Worm (Caenorhabditis elegans): Measurements from ENCODE around the gene hpo-40.

The hpo-40 gene

ce11 chrV:10204863-10205338 lies 7.8 kb upstream of the hpo-40 start, which contains the start of the genes ZK856.19 and ZK856.11:
ZK856.19 (minus strand) TSS chrV:10204913.
ZK856.11 (minus strand) TSS chrV:10204938.
- peak; percentile 62 for TF ChIP-seq lsy-2 (tag; optimal IDR thresholded peaks at IDR 0.05)
- TF ChIP-seq sem-2 (GFP tag; optimal IDR thresholded peaks at IDR 0.05), result no peak
- peak; percentile 65 for TF ChIP-seq unc-120 (tag; optimal IDR thresholded peaks at IDR 0.05; ENCODE audit: poor library complexity, severe bottlenecking)
- peak; percentile 37 for TF ChIP-seq pha-4 (tag; optimal IDR thresholded peaks at IDR 0.05)

ce11 chrV:10205483-10205882 lies 7.2 kb upstream of the hpo-40 start, which contains the start of gene ZK856.16:
ZK856.16 (minus strand) TSS chrV:10205583.
- TF ChIP-seq unc-39 (tag; optimal IDR thresholded peaks at IDR 0.05) (no peak), nhr-28 (tag; optimal IDR thresholded peaks at IDR 0.05) (no peak), tbx-8 (GFP tag; optimal IDR thresholded peaks at IDR 0.05) (no peak), cnd-1 (tag; optimal IDR thresholded peaks at IDR 0.05) (no peak), sptf-1 (tag; optimal IDR thresholded peaks at IDR 0.05) (no peak), ceh-83 (GFP tag; optimal IDR thresholded peaks at IDR 0.05) (no peak), M03D4.4 (tag; optimal IDR thresholded peaks at IDR 0.05) (no peak), flh-1 (GFP tag; optimal IDR thresholded peaks at IDR 0.05) (no peak), unc-62 (GFP tag; optimal IDR thresholded peaks at IDR 0.05) (no peak), elt-3 (tag; optimal IDR thresholded peaks at IDR 0.05) (no peak), nhr-76 (tag; optimal IDR thresholded peaks at IDR 0.05) (no peak)

- TF ChIP-seq unc-120 (tag; optimal IDR thresholded peaks at IDR 0.05; ENCODE audit: poor library complexity, severe bottlenecking), result no peak
- TF ChIP-seq unc-62 (GFP tag; optimal IDR thresholded peaks at IDR 0.05), result no peak
- no peak for TF ChIP-seq cnd-1 (tag; optimal IDR thresholded peaks at IDR 0.05)
Measured at ce11 chrV:10206502-10206901, 6.2 kb upstream of the hpo-40 start, which contains the start of gene rpc-25. rpc-25 (minus strand) TSS chrV:10206602.

ce11 chrV:10210244-10210643 lies 2.5 kb upstream of the hpo-40 start, which contains the start of gene tftc-3:
tftc-3 (minus strand) TSS chrV:10210344.
- TF ChIP-seq nhr-237 (tag; optimal IDR thresholded peaks at IDR 0.05) (no peak), zip-8 (tag; optimal IDR thresholded peaks at IDR 0.05) (no peak), ceh-39 (tag; optimal IDR thresholded peaks at IDR 0.05) (no peak), tbx-8 (GFP tag; optimal IDR thresholded peaks at IDR 0.05) (no peak), sem-2 (GFP tag; optimal IDR thresholded peaks at IDR 0.05) (no peak), mls-2 (tag; optimal IDR thresholded peaks at IDR 0.05) (no peak), lsy-2 (tag; optimal IDR thresholded peaks at IDR 0.05) (no peak)

DNA sequence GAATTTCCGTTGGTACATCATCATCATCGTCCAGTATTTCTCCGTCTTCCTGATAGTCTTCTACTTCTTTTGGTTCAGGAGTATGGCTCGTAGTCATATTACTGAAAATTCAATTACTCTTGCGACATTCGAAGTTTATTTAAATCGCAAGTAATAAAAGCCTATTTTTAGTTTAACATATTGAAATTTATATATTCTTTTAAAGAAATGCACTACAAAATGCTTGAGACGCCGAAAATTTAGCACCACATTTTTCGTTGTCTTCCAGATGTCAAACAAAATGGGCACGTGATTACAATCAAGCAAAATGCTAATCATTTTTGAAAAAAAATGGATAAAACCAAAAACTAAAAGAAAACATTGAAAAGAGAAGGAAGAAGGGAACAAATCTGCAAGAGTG lies 700 bp upstream of the hpo-40 start, which contains the start of gene zhit-3:
Gene zhit-3 (minus strand): TSS at position 101 of the 400 bp plus-strand sequence.
- TF ChIP-seq flh-1 (GFP tag; optimal IDR thresholded peaks at IDR 0.05), result no peak
- no peak for TF ChIP-seq elt-3 (tag; optimal IDR thresholded peaks at IDR 0.05)
- no peak for TF ChIP-seq unc-120 (tag; optimal IDR thresholded peaks at IDR 0.05; ENCODE audit: poor library complexity, severe bottlenecking)
- TF ChIP-seq ceh-43 (GFP tag; optimal IDR thresholded peaks at IDR 0.05), result no peak
- TF ChIP-seq nhr-237 (tag; optimal IDR thresholded peaks at IDR 0.05), result no peak
- TF ChIP-seq ceh-83 (GFP tag; optimal IDR thresholded peaks at IDR 0.05), result no peak
- no peak for TF ChIP-seq hlh-1 (tag; optimal IDR thresholded peaks at IDR 0.05)
- no peak for TF ChIP-seq cnd-1 (tag; optimal IDR thresholded peaks at IDR 0.05)
- no peak for TF ChIP-seq mab-5 (tag; optimal IDR thresholded peaks at IDR 0.05)
- no peak for TF ChIP-seq ztf-11 (tag; optimal IDR thresholded peaks at IDR 0.05)
- TF ChIP-seq pha-4 (tag; optimal IDR thresholded peaks at IDR 0.05), result no peak
- no peak for TF ChIP-seq nhr-12 (tag; optimal IDR thresholded peaks at IDR 0.05)
- no peak for TF ChIP-seq bed-3 (GFP tag; optimal IDR thresholded peaks at IDR 0.05)
- TF ChIP-seq drap-1 (GFP tag; optimal IDR thresholded peaks at IDR 0.05), result no peak
- no peak for TF ChIP-seq nhr-2 (tag; optimal IDR thresholded peaks at IDR 0.05)
- no peak for TF ChIP-seq ceh-39 (tag; optimal IDR thresholded peaks at IDR 0.05)
- TF ChIP-seq lin-13 (tag; optimal IDR thresholded peaks at IDR 0.05), result no peak

DNA sequence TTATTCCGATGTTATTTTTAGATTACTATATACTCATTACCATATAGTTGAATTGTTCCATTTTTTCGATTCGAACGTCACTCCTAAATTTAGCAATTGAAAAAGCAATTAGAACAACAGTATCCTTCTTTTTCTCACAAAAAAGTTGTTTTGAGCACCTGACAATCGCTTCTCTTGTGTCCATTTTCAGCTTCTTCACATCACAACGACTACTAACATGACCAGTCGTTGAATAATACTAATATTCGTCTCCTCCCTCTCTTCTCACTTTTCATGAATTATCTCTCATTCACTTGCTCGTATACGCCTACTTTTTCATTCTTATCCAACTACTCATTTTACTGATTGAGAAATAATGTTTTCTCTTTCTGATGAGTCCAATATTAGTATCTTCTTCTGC lies 4.0 kb downstream of the hpo-40 start, which contains the start of gene ZK856.14:
Gene ZK856.14 (plus strand): TSS at position 301 of the 400 bp plus-strand sequence.
- TF ChIP-seq nhr-2 (tag; optimal IDR thresholded peaks at IDR 0.05) (no peak), nhr-237 (tag; optimal IDR thresholded peaks at IDR 0.05) (no peak), ceh-39 (tag; optimal IDR thresholded peaks at IDR 0.05) (no peak), sem-2 (GFP tag; optimal IDR thresholded peaks at IDR 0.05) (no peak), unc-120 (tag; optimal IDR thresholded peaks at IDR 0.05; ENCODE audit: poor library complexity, severe bottlenecking) (no peak), mab-5 (tag; optimal IDR thresholded peaks at IDR 0.05) (no peak), nhr-28 (tag; optimal IDR thresholded peaks at IDR 0.05) (no peak), lin-13 (tag; optimal IDR thresholded peaks at IDR 0.05) (no peak), elt-3 (tag; optimal IDR thresholded peaks at IDR 0.05) (no peak)
